Fruit fly (Drosophila melanogaster) whole organism, wandering third instar larva: ENCODE data around the gene ebd2.

Source experiments
- CrebA ChIP-seq: fragments of 200-800 bp; sonication (Bioruptor generic); optimal IDR thresholded peaks from 2 replicates; lab custom pipeline; 2016; ENCODE audit warnings: missing biosample characterization, mild to moderate bottlenecking, missing genetic modification characterization, borderline replicate concordance
- Myc ChIP-seq: fragments of >200 bp; optimal IDR thresholded peaks from 2 replicates; lab custom pipeline; 2017
- tai ChIP-seq: sonication (Bioruptor generic); optimal IDR thresholded peaks from 2 replicates; lab custom pipeline; 2016; ENCODE audit warnings: missing biosample characterization, missing genetic modification characterization

DNA sequence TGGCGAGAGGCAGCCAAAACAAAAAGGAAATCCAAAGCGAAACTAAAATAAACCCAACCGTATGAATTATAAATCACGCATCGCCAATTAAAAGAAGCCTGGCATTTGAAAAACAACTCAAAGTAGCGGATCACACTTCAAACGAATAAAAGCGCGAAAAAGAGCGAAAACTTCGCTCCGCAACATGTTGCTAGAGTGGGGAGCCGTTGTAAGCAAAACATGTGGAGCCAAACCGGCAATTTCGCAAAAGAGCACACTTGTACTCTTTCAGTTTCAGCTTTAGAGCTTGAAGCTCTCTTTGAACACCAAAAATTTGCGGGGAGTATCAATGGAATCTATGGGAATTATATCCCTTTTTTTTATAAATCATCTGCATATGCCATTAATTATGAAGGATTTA is 32.7 kb upstream of the ebd2 start:
- no peak for TF ChIP-seq tai (GFP tag; lab: Kevin White, UChicago)
- no peak for TF ChIP-seq CrebA (GFP tag; lab: Kevin White, UChicago)
- TF ChIP-seq Myc (lab: Kevin White, UChicago) = no peak
